Fruit fly (Drosophila melanogaster) whole organism, embryonic: Measurements from ENCODE around the gene Tsf2.

Experiments used
- Ada2b ChIP-seq: fragments of 200-800 bp; sonication (Bioruptor generic); IDR thresholded peaks from 2 replicates; pipeline ENCODE4 v1.3.6; 2022; ENCODE audit warnings: missing biosample characterization, missing genetic modification characterization
- BtbVII ChIP-seq: fragments of 200-800 bp; sonication (Bioruptor generic); optimal IDR thresholded peaks from 3 replicates; lab custom pipeline; 2017; ENCODE audit warnings: missing biosample characterization, mild to moderate bottlenecking, missing genetic modification characterization
- CG11504 ChIP-seq: fragments of 200-800 bp; sonication (Bioruptor generic); optimal IDR thresholded peaks from 3 replicates; lab custom pipeline; 2019; ENCODE audit warnings: missing biosample characterization, mild to moderate bottlenecking, missing genetic modification characterization, moderate library complexity
- CG12155 ChIP-seq: fragments of 200-800 bp; sonication (Bioruptor generic); optimal IDR thresholded peaks from 3 replicates; lab custom pipeline; 2016; ENCODE audit warnings: missing biosample characterization, missing genetic modification characterization
- CG13123 ChIP-seq: fragments of 200-800 bp; sonication (Bioruptor generic); optimal IDR thresholded peaks from 2 replicates; lab custom pipeline; 2016; ENCODE audit warnings: missing biosample characterization, missing genetic modification characterization
- CG14860 ChIP-seq: fragments of 200-800 bp; sonication (Bioruptor generic); IDR thresholded peaks from 3 replicates; pipeline ENCODE4 v1.3.6; 2022; ENCODE audit warnings: missing biosample characterization, missing genetic modification characterization; ENCODE audit not compliant: partially characterized antibody
- CG17612 ChIP-seq: fragments of 200-800 bp; sonication (Bioruptor generic); IDR thresholded peaks from 2 replicates; pipeline ENCODE4 v1.3.6; 2022; ENCODE audit warnings: missing biosample characterization, missing genetic modification characterization
- CG17802 ChIP-seq: fragments of 200-800 bp; sonication (Bioruptor generic); optimal IDR thresholded peaks from 2 replicates; lab custom pipeline; 2018; ENCODE audit warnings: missing biosample characterization, mild to moderate bottlenecking, missing genetic modification characterization, moderate library complexity
- CG18599 ChIP-seq: fragments of 200-800 bp; sonication (Bioruptor generic); optimal IDR thresholded peaks from 3 replicates; lab custom pipeline; 2017; ENCODE audit warnings: missing biosample characterization, missing genetic modification characterization, mild to moderate bottlenecking, moderate library complexity, missing genetic modification reagents
- CG18764 ChIP-seq: fragments of 200-800 bp; sonication (Bioruptor generic); optimal IDR thresholded peaks from 3 replicates; lab custom pipeline; 2016; ENCODE audit warnings: missing biosample characterization, missing genetic modification characterization
- CG3407 ChIP-seq: fragments of 200-800 bp; sonication (Bioruptor generic); optimal IDR thresholded peaks from 2 replicates; lab custom pipeline; 2018; ENCODE audit warnings: missing biosample characterization, mild to moderate bottlenecking, missing genetic modification characterization
- CG42726 ChIP-seq: fragments of 200-800 bp; sonication (Bioruptor generic); IDR thresholded peaks from 2 replicates; pipeline ENCODE4 v1.3.6; 2022; ENCODE audit warnings: missing biosample characterization, missing genetic modification characterization; ENCODE audit not compliant: partially characterized antibody
- CG4328 ChIP-seq: fragments of 200-800 bp; sonication (Bioruptor generic); optimal IDR thresholded peaks from 3 replicates; lab custom pipeline; 2017; ENCODE audit warnings: missing biosample characterization, missing genetic modification reagents, missing genetic modification characterization
- CG7987 ChIP-seq: fragments of 200-800 bp; sonication (Bioruptor generic); optimal IDR thresholded peaks from 2 replicates; lab custom pipeline; 2018; ENCODE audit warnings: missing biosample characterization, mild to moderate bottlenecking, missing genetic modification characterization, moderate library complexity
- Gug ChIP-seq: fragments of 200-800 bp; sonication (Bioruptor generic); IDR thresholded peaks from 4 replicates; pipeline ENCODE4 v1.3.6; 2022; ENCODE audit warnings: missing biosample characterization, missing genetic modification characterization
- HmgZ ChIP-seq: fragments of 200-800 bp; sonication (Bioruptor generic); optimal IDR thresholded peaks from 2 replicates; lab custom pipeline; 2018; ENCODE audit warnings: missing biosample characterization, mild to moderate bottlenecking, missing genetic modification characterization
- Hmr ChIP-seq: fragments of 200-800 bp; sonication (Bioruptor generic); optimal IDR thresholded peaks from 3 replicates; lab custom pipeline; 2017; ENCODE audit warnings: mild to moderate bottlenecking, missing biosample characterization, missing genetic modification reagents, missing genetic modification characterization
- MBD-R2 ChIP-seq: fragments of 200-800 bp; sonication (Bioruptor generic); IDR thresholded peaks from 2 replicates; pipeline ENCODE4 v1.3.6; 2022; ENCODE audit warnings: missing biosample characterization, missing genetic modification characterization
- Spps ChIP-seq: fragments of 200-800 bp; sonication (Bioruptor generic); optimal IDR thresholded peaks from 2 replicates; lab custom pipeline; 2018; ENCODE audit warnings: missing biosample characterization, mild to moderate bottlenecking, missing genetic modification characterization
- Taf1 ChIP-seq: fragments of 200-800 bp; sonication (Bioruptor generic); IDR thresholded peaks from 2 replicates; pipeline ENCODE4 v1.3.6; 2022; ENCODE audit warnings: missing biosample characterization, missing genetic modification characterization
- Xrp1 ChIP-seq: fragments of 200-800 bp; sonication (Bioruptor generic); IDR thresholded peaks from 2 replicates; pipeline ENCODE4 v1.3.6; 2022; ENCODE audit warnings: missing biosample characterization, missing genetic modification characterization
- cas ChIP-seq: fragments of 200-800 bp; sonication (Bioruptor generic); IDR thresholded peaks from 2 replicates; pipeline ENCODE4 v1.3.6; 2022; ENCODE audit warnings: missing biosample characterization, missing genetic modification characterization
- chn ChIP-seq: fragments of 200-800 bp; sonication (Bioruptor generic); optimal IDR thresholded peaks from 2 replicates; lab custom pipeline; 2016; ENCODE audit warnings: missing biosample characterization, missing genetic modification characterization
- disco-r ChIP-seq: fragments of 200-800 bp; sonication (Bioruptor generic); optimal IDR thresholded peaks from 2 replicates; lab custom pipeline; 2016; ENCODE audit warnings: missing biosample characterization, missing genetic modification characterization
- esg ChIP-seq: fragments of 200-800 bp; sonication (Bioruptor generic); conservative IDR thresholded peaks from 2 replicates; pipeline ENCODE4 v1.3.6; 2022; ENCODE audit warnings: missing biosample characterization, missing genetic modification characterization
- gcm ChIP-seq: fragments of 200-800 bp; sonication (Bioruptor generic); optimal IDR thresholded peaks from 2 replicates; lab custom pipeline; 2019; ENCODE audit warnings: missing biosample characterization, mild to moderate bottlenecking, missing genetic modification characterization, moderate library complexity
- gro ChIP-seq: fragments of 200-800 bp; sonication (Bioruptor generic); optimal IDR thresholded peaks from 2 replicates; lab custom pipeline; 2016; ENCODE audit warnings: missing biosample characterization, missing genetic modification characterization
- inv ChIP-seq: fragments of 200-800 bp; sonication (Bioruptor generic); IDR thresholded peaks from 2 replicates; pipeline ENCODE4 v1.3.6; 2022; ENCODE audit warnings: missing biosample characterization, missing genetic modification characterization; ENCODE audit not compliant: partially characterized antibody
- lov ChIP-seq, 2 experiments: fragments of 200-800 bp in 1 of 2; fragments of >200 bp in 1 of 2; sonication (Bioruptor generic) in 1 of 2; IDR thresholded peaks in 1 of 2; optimal IDR thresholded peaks in 1 of 2; 2 replicates in 1 of 2; 3 replicates in 1 of 2; pipeline versions ENCODE4 v1.3.6 to Lab custom; 2017 to 2022; ENCODE audit warnings: missing biosample characterization in 1 of 2, missing genetic modification characterization in 1 of 2
- luna ChIP-seq: fragments of 200-800 bp; sonication (Bioruptor generic); optimal IDR thresholded peaks from 2 replicates; lab custom pipeline; 2016; ENCODE audit warnings: missing biosample characterization, missing genetic modification characterization
- mld ChIP-seq: fragments of 200-800 bp; sonication (Bioruptor generic); IDR thresholded peaks from 3 replicates; pipeline ENCODE4 v1.3.6; 2022; ENCODE audit warnings: missing biosample characterization, missing genetic modification characterization; ENCODE audit not compliant: partially characterized antibody
- pan ChIP-seq, 4 experiments: fragments of >200 bp in 3 of 4; fragments of 200-800 bp in 1 of 4; sonication (Bioruptor generic) in 1 of 4; optimal IDR thresholded peaks in 3 of 4; IDR thresholded peaks in 1 of 4; 2 replicates each; pipeline versions ENCODE4 v1.3.6 to Lab custom; 2017 to 2022; ENCODE audit warnings: missing biosample characterization in 2 of 4, missing genetic modification characterization in 2 of 4, mixed read lengths in 1 of 4
- pnt ChIP-seq: fragments of 200-800 bp; sonication (Bioruptor generic); optimal IDR thresholded peaks from 3 replicates; lab custom pipeline; 2016; ENCODE audit warnings: missing biosample characterization, missing genetic modification characterization
- salm ChIP-seq: fragments of 200-800 bp; sonication (Bioruptor generic); optimal IDR thresholded peaks from 2 replicates; lab custom pipeline; 2018; ENCODE audit warnings: missing biosample characterization, mild to moderate bottlenecking, missing genetic modification characterization
- sob ChIP-seq: fragments of 200-800 bp; sonication (Bioruptor generic); IDR thresholded peaks from 2 replicates; pipeline ENCODE4 v1.3.6; 2022; ENCODE audit warnings: missing biosample characterization, missing genetic modification characterization
- stwl ChIP-seq: fragments of 200-800 bp; sonication (Bioruptor generic); optimal IDR thresholded peaks from 3 replicates; lab custom pipeline; 2018; ENCODE audit warnings: missing biosample characterization, mild to moderate bottlenecking, missing genetic modification characterization, moderate library complexity
- tio ChIP-seq: fragments of 200-800 bp; sonication (Bioruptor generic); optimal IDR thresholded peaks from 2 replicates; lab custom pipeline; 2017; ENCODE audit warnings: missing biosample characterization, missing genetic modification characterization, inconsistent platforms
- tna ChIP-seq: fragments of 200-800 bp; sonication (Bioruptor generic); IDR thresholded peaks from 2 replicates; pipeline ENCODE4 v1.3.6; 2022; ENCODE audit warnings: missing biosample characterization, missing genetic modification characterization; ENCODE audit not compliant: partially characterized antibody
- wor ChIP-seq: fragments of 200-800 bp; sonication (Bioruptor generic); IDR thresholded peaks from 2 replicates; pipeline ENCODE4 v1.3.6; 2022; ENCODE audit warnings: missing biosample characterization, missing genetic modification characterization

Gene Tsf2

dm6 chr3L:12484948-12485347 is 48.6 kb downstream of the Tsf2 start, which contains the start of gene CG10663 (continued):
- TF ChIP-seq mld (GFP tag; lab: Robert Waterston, UW) (peak; percentile 34; the same call in 1 of the 3 replicates), CG3407 (GFP tag; lab: Kevin White, UChicago) (no peak), Gug (GFP tag; lab: Robert Waterston, UW) (no peak), Xrp1 (0 out of 2 replicates have a peak, but pooled peaks have one; percentile 22), luna (no peak), gcm (no peak), CG4328 (GFP tag; lab: Kevin White, UChicago) (no peak), CG14860 (GFP tag; lab: Robert Waterston, UW) (peak; percentile 45; the same call in 2 of the 3 replicates), CG12155 (GFP tag; lab: Kevin White, UChicago) (no peak), pnt (GFP tag; lab: Kevin White, UChicago) (no peak), CG13123 (no peak), gro (GFP tag; lab: Kevin White, UChicago) (no peak), Hmr (GFP tag; lab: Kevin White, UChicago) (no peak), CG18599 (GFP tag; lab: Kevin White, UChicago) (no peak), sob (GFP tag; lab: Robert Waterston, UW) (0 out of 2 replicates have a peak, but pooled peaks have one; percentile 18), CG18764 (GFP tag; lab: Kevin White, UChicago) (no peak), CG42726 (GFP tag; lab: Robert Waterston, UW) (0 out of 2 replicates have a peak, but pooled peaks have one; percentile 13), Ada2b (GFP tag; lab: Robert Waterston, UW) (peak; percentile 28), BtbVII (GFP tag; lab: Kevin White, UChicago) (no peak), CG11504 (peak; percentile 85), Spps (tag; lab: Kevin White, UChicago) (no peak), CG17802 (no peak), MBD-R2 (GFP tag; lab: Robert Waterston, UW) (0 out of 2 replicates have a peak, but pooled peaks have one; percentile 10), CG17612 (no peak), lov (optimal IDR thresholded peaks at IDR 0.05; lab: Kevin White, UChicago) (no peak), lov (GFP tag; IDR thresholded peaks at IDR 0.05; lab: Robert Waterston, UW) (no peak), cas (GFP tag; lab: Robert Waterston, UW) (no peak), chn (GFP tag; lab: Kevin White, UChicago) (no peak), Taf1 (GFP tag; lab: Robert Waterston, UW) (no peak), wor (GFP tag; lab: Robert Waterston, UW) (no peak), disco-r (GFP tag; lab: Kevin White, UChicago) (no peak), inv (GFP tag; lab: Robert Waterston, UW) (no peak), CG7987 (GFP tag; lab: Kevin White, UChicago) (no peak), HmgZ (tag; lab: Kevin White, UChicago) (no peak), tio (GFP tag; lab: Kevin White, UChicago) (no peak), tna (GFP tag; lab: Robert Waterston, UW) (peak; percentile 51; the same call in 1 of the 2 replicates), salm (tag; lab: Kevin White, UChicago) (no peak), esg (GFP tag; lab: Robert Waterston, UW) (no peak)

- TF ChIP-seq stwl (tag; lab: Kevin White, UChicago): peak; percentile 10
- TF ChIP-seq pan (optimal IDR thresholded peaks at IDR 0.05; lab: Kevin White, UChicago): no peak
- no peak for TF ChIP-seq pan (GFP tag; optimal IDR thresholded peaks at IDR 0.05 in 1 of 2, IDR thresholded peaks at IDR 0.05 in 1 of 2)
Measured at dm6 chr3L:12484464-12484863, 49.1 kb downstream of the Tsf2 start.
